Worm (Caenorhabditis elegans): ENCODE data around the gene lam-1.
A peak's percentile ranks its signal among the peaks of the same experiment; 100 is the strongest.
"Not testable (repeated sequence)": the region's sequence is repeated elsewhere in the genome, so short reads cannot be mapped to it uniquely, and the experiment has no call there.

lam-1 gene

DNA sequence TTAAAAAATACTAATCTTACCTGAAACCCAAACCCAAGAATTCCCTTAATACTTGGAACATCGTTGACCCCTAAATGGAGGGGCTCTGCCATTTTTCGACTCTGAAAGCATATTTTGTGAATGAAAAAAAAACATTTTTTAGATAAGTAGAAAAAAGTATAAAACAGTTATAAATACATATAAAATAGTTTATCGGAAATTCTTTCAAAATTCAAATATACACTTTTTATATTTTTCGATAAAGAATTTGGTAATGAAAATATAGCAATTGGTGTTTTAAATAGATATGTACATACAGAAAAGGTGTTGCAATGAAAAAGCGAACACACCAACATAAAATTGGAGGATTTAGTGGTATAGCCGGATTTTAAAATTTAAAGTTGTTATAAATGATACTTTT is 42.0 kb downstream of the lam-1 start, which contains the start of gene Y59E9AL.4:
TSS of gene Y59E9AL.4 (minus strand) at position 101 of the 400 bp plus-strand sequence.
- no peak for TF ChIP-seq hif-1 (tag; optimal IDR thresholded peaks at IDR 0.05)
- TF ChIP-seq ceh-62 (tag; optimal IDR thresholded peaks at IDR 0.05) = no peak
- no peak for TF ChIP-seq F37D6.2 (tag; optimal IDR thresholded peaks at IDR 0.05)
- TF ChIP-seq egl-27 (tag; optimal IDR thresholded peaks at IDR 0.05) = no peak
- no peak for TF ChIP-seq nhr-42 (GFP tag; IDR thresholded peaks at IDR 0.05)
- TF ChIP-seq arid-1 (GFP tag; conservative IDR thresholded peaks at IDR 0.05) = no peak
- TF ChIP-seq nhr-6 (tag; optimal IDR thresholded peaks at IDR 0.05) = no peak
- TF ChIP-seq dmd-9 (GFP tag; IDR thresholded peaks at IDR 0.05) = no peak
- TF ChIP-seq lin-39 (tag; optimal IDR thresholded peaks at IDR 0.05) = no peak
- no peak for TF ChIP-seq lin-38 (GFP tag; IDR thresholded peaks at IDR 0.05)
- no peak for TF ChIP-seq nhr-76 (tag; optimal IDR thresholded peaks at IDR 0.05)
- no peak for TF ChIP-seq fkh-10 (GFP tag; optimal IDR thresholded peaks at IDR 0.05)
- TF ChIP-seq ztf-11 (tag; optimal IDR thresholded peaks at IDR 0.05) = no peak
- TF ChIP-seq ceh-28 (tag; optimal IDR thresholded peaks at IDR 0.05) = no peak
- TF ChIP-seq gei-8 (GFP tag; optimal IDR thresholded peaks at IDR 0.05) = no peak
- TF ChIP-seq Y75B8A.6 (GFP tag; IDR thresholded peaks at IDR 0.05) = no peak

DNA sequence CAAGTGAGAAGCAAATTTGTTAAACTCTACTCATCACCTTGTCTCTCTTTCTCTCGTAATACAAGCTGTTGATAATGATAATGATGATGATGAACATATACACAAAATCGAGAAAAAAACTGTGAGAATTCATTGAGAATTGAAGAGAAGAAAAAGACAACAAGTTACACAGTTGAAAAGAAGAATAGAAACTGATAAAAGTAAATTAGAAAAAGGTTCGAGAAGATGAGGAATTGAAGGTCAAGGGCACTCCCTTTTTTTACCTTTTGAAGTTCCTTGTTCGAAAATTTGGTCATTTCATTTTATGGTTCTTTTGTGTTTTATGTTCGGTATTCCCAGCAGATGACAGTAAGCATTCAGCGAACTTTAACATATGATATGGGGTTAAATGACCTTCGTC is 43.2 kb downstream of the lam-1 start:
- TF ChIP-seq nhr-28 (tag; optimal IDR thresholded peaks at IDR 0.05) (peak; percentile 48), nhr-25 (tag; optimal IDR thresholded peaks at IDR 0.05; ENCODE audit: borderline replicate concordance, insufficient read depth) (peak; percentile 49), nhr-11 (tag; optimal IDR thresholded peaks at IDR 0.05) (no peak), nhr-76 (tag; optimal IDR thresholded peaks at IDR 0.05) (peak; percentile 15), cey-2 (tag; optimal IDR thresholded peaks at IDR 0.05; ENCODE audit: borderline replicate concordance, insufficient read depth) (peak; percentile 49), dve-1 (tag; optimal IDR thresholded peaks at IDR 0.05; ENCODE audit: insufficient read depth) (peak; percentile 7)

DNA sequence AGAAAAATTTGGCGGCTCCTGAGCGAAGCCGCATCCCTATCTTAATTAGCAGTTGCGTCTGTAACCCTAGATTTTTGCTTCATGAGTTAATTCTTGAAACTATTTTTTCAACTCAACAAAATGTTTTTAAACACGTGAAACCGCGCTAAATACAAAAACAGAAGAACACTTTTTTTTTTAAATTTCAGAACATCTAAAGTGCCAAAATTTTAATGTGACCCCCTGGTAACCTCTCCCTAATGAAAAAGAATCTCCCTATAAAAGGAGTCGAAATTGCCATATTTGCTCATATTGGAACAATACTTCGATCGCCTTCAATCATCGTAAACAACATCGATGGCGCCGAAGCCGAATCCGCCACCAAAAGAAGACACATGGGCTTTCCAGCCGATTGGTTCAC is 45.4 kb downstream of the lam-1 start, which contains the start of gene nsph-4.2:
TSS of gene nsph-4.2 (plus strand) at position 301 of the 400 bp plus-strand sequence.
- TF ChIP-seq nhr-77 (tag; optimal IDR thresholded peaks at IDR 0.05); ceh-44 (GFP tag; IDR thresholded peaks at IDR 0.05); ama-1 (optimal IDR thresholded peaks at IDR 0.05): not testable (repeated sequence)

DNA sequence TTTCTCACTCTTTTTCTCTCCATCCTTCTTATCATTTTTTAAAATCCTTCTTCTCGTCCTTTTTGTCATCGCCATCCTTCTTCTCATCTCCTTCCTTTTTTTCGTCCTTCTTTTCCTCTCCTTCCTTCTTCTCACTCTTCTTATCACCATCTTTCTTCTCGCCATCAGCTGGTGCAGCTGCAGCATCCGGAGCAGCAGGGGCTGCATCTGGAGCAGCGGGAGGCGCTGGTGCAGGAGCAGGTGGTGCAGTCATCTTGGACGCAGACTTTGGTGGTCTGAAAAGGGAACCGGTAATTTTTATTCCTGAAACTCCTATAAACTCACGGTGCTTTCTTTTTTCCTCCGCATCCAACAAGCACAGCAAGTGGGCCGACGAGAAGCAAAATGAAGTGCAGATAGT is 48.6 kb downstream of the lam-1 start:
- TF ChIP-seq ZK337.2 (GFP tag; IDR thresholded peaks at IDR 0.05) (no peak), zfp-2 (tag; optimal IDR thresholded peaks at IDR 0.05) (no peak), set-16 (GFP tag; IDR thresholded peaks at IDR 0.05) (peak; percentile 89), php-3 (GFP tag; IDR thresholded peaks at IDR 0.05) (no peak), Y105C5A.15 (GFP tag; IDR thresholded peaks at IDR 0.05) (0 out of 2 replicates have a peak, but pooled peaks have one; percentile 15), lir-3 (tag; optimal IDR thresholded peaks at IDR 0.05) (no peak), hmg-1.1 (GFP tag; IDR thresholded peaks at IDR 0.05) (no peak), dmd-8 (GFP tag; IDR thresholded peaks at IDR 0.05) (0 out of 2 replicates have a peak, but pooled peaks have one; percentile 18), aha-1 (tag) (peak; percentile 65)

DNA sequence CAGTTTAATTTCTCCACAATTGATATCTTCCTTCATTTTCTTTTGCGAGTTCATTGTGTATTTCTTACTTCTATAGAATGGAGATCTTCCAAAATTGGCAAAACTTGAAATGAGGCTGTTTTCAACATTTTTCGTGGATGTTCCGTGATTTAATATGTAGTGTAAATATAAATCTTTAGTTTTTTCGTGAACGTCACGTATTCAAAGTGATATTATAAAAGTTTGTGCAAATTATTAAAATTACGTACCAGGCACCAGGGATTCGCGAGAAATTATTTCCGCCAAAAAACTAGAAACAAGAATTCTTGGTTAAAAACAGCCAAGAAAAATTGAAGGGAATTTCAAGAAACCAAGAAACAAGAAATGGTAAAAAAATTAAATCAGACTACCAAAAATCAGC is 51.1 kb downstream of the lam-1 start, which contains the start of gene Y59E9AL.8:
TSS of gene Y59E9AL.8 (minus strand) at position 101 of the 400 bp plus-strand sequence.
- TF ChIP-seq ctbp-1 (GFP tag; IDR thresholded peaks at IDR 0.05) (no peak), snpc-1.2 (GFP tag; IDR thresholded peaks at IDR 0.05) (no peak), skn-1 (tag; optimal IDR thresholded peaks at IDR 0.05) (no peak), ceh-32 (tag; optimal IDR thresholded peaks at IDR 0.05; ENCODE audit: poor library complexity) (no peak), Y48G9A.11 (GFP tag; IDR thresholded peaks at IDR 0.05) (no peak), T26A8.4 (GFP tag; IDR thresholded peaks at IDR 0.05) (no peak), saeg-2 (GFP tag; IDR thresholded peaks at IDR 0.05) (no peak), T20F7.1 (GFP tag; optimal IDR thresholded peaks at IDR 0.05) (no peak), tra-1 (GFP tag; IDR thresholded peaks at IDR 0.05) (no peak), zfp-3 (GFP tag; conservative IDR thresholded peaks at IDR 0.05) (no peak), nhr-48 (tag; optimal IDR thresholded peaks at IDR 0.05) (no peak), set-16 (GFP tag; IDR thresholded peaks at IDR 0.05) (no peak), mxl-3 (GFP tag; optimal IDR thresholded peaks at IDR 0.05) (no peak), mdt-29 (GFP tag; IDR thresholded peaks at IDR 0.05) (no peak), cey-2 (tag; optimal IDR thresholded peaks at IDR 0.05; ENCODE audit: borderline replicate concordance, insufficient read depth) (no peak)
